Fruit fly (Drosophila melanogaster): Measurements from ENCODE around the gene CG3156.

CG3156 gene

DNA sequence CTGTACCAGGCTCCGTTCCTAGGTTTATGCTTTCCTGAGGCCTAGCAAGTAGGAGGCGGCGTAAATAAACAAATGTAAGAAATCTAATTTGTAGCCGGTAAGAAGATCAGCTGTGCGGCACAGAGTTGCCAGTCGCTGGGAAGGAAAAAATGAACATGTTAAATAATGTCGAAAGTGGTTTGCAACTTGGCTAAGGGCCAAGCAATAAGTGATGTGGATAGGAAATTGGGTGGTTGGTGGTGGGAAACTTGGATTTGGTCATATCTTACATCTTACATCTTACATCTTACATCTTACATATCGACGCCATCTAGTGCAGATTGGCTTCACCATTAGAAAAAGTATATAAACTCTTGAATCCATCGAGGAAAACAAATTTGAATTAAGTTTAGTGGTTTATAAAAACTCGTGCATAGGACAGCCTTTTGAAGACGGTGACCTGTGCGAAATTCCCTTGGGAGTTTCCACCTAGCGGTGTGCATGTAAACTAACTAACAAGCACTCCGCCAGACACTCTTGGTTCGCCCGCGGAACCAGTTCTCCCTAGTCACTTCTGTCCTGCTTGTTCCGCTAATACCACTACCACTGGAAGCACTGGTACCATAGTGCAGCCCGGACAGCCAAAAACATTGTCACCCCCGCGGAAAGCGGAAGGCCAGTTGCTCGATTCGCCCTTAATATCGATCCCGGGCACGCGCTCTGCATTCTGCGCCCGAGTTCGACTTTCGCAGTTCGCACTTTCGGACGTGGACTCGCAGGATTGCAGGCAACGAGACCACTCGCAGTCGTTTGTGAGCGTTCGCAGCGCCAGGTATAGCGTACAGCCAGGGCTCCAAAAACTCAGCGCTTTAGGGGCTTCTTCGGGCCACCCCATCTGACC is 42.3 kb downstream of the CG3156 start, which contains the start of the genes CG4293 and Appl (continued):
- TF ChIP-seq sd (tag; optimal IDR thresholded peaks at IDR 0.05) (no peak), CG34224 (GFP tag; IDR thresholded peaks at IDR 0.05; ENCODE audit: partially characterized antibody) (no peak; the same call in 1 of the 3 replicates), Drgx (GFP tag; IDR thresholded peaks at IDR 0.05) (no peak), mam (GFP tag; optimal IDR thresholded peaks at IDR 0.05) (peak; percentile 28), tio (GFP tag; optimal IDR thresholded peaks at IDR 0.05) (no peak), her (GFP tag; optimal IDR thresholded peaks at IDR 0.05) (no peak), CG2889 (GFP tag; IDR thresholded peaks at IDR 0.05) (no peak), stwl (tag; optimal IDR thresholded peaks at IDR 0.05) (peak; percentile 17), CG33557 (GFP tag; optimal IDR thresholded peaks at IDR 0.05) (no peak), Hmx (GFP tag; optimal IDR thresholded peaks at IDR 0.05) (no peak), ham (GFP tag; IDR thresholded peaks at IDR 0.05) (no peak), D (optimal IDR thresholded peaks at IDR 0.05) (no peak), D (GFP tag; optimal IDR thresholded peaks at IDR 0.05) (no peak), CG17912 (GFP tag; optimal IDR thresholded peaks at IDR 0.05) (no peak), Hr3 (GFP tag; optimal IDR thresholded peaks at IDR 0.05) (no peak), row (GFP tag; IDR thresholded peaks at IDR 0.05) (peak; percentile 18; the same call in 1 of the 3 replicates), Dip3 (GFP tag; optimal IDR thresholded peaks at IDR 0.05) (no peak), aop (GFP tag; IDR thresholded peaks at IDR 0.05) (no peak), CG10321 (GFP tag; IDR thresholded peaks at IDR 0.05) (no peak), CG15479 (GFP tag; optimal IDR thresholded peaks at IDR 0.05) (no peak), jumu (GFP tag; optimal IDR thresholded peaks at IDR 0.05) (no peak), Camta (GFP tag; optimal IDR thresholded peaks at IDR 0.05) (no peak), Atf-2 (GFP tag; optimal IDR thresholded peaks at IDR 0.05) (no peak), gsb-n (tag; optimal IDR thresholded peaks at IDR 0.05) (no peak), danr (GFP tag; IDR thresholded peaks at IDR 0.05) (no peak), Atf6 (GFP tag; IDR thresholded peaks at IDR 0.05) (no peak), CG9215 (GFP tag; IDR thresholded peaks at IDR 0.05) (no peak), dan (GFP tag; IDR thresholded peaks at IDR 0.05) (no peak), CG8765 (GFP tag; IDR thresholded peaks at IDR 0.05) (no peak), CG32532 (GFP tag; IDR thresholded peaks at IDR 0.05) (no peak), CG4424 (GFP tag; optimal IDR thresholded peaks at IDR 0.05) (no peak), sug (tag; optimal IDR thresholded peaks at IDR 0.05) (peak; percentile 14), CG5245 (GFP tag; optimal IDR thresholded peaks at IDR 0.05) (no peak)

All from whole organism, embryonic.